Worm (Caenorhabditis elegans) whole organism, L1 larva: ENCODE measurements around the gene Y37H2A.1.

Experiments used
- F16B12.6 ChIP-seq: fragments of 150-350 bp; optimal IDR thresholded peaks from 2 replicates; lab custom pipeline; 2014; ENCODE audit warnings: missing biosample characterization, missing genetic modification characterization
- ama-1 ChIP-seq: fragments of 150-350 bp; optimal IDR thresholded peaks from 2 replicates; lab custom pipeline; 2014
- ceh-88 ChIP-seq: fragments of 200-800 bp; sonication (Bioruptor generic); IDR thresholded peaks from 2 replicates; pipeline ENCODE4 v1.3.6; 2022; ENCODE audit warnings: missing genetic modification characterization, missing compliant biosample characterization
- mdl-1 ChIP-seq, 2 experiments: fragments of 150-350 bp; optimal IDR thresholded peaks; 2 replicates each; lab custom pipeline; 2014 to 2017; ENCODE audit warnings: missing biosample characterization in 2 of 2, missing genetic modification characterization in 2 of 2, inconsistent platforms in 1 of 2
- mep-1 ChIP-seq: fragments of 150-350 bp; optimal IDR thresholded peaks from 2 replicates; lab custom pipeline; 2014; ENCODE audit warnings: missing biosample characterization, missing genetic modification characterization
- nhr-47 ChIP-seq: sonication (generic microtip); optimal IDR thresholded peaks from 2 replicates; lab custom pipeline; 2016; ENCODE audit warnings: mild to moderate bottlenecking, missing genetic modification characterization, moderate library complexity, missing compliant biosample characterization
- ztf-4 ChIP-seq: fragments of 150-350 bp; optimal IDR thresholded peaks from 2 replicates; lab custom pipeline; 2014; ENCODE audit warnings: missing biosample characterization, missing genetic modification characterization

DNA sequence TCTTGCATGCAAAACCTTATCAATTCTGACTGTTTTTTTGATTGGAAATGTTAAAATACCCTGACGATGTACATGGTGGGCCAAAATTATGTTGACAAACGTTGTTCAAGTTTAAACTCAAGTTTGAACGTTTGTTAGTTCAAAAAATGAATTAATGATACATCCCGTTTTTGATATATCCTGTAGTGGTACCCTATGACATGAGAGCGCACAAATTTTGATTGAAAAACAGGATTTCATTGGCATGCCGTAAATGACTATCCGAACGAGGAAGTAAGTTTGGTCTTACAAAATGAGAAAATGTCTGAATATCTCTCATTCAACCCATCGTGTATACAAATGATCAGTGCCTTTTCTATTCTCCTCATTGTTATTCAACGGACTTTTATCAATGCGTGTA is 33.1 kb downstream of the Y37H2A.1 start, which contains the start of gene Y37H2A.11:
- TF ChIP-seq ztf-4 (tag; lab: Kevin White, UChicago) (no peak), mdl-1 (tag; optimal IDR thresholded peaks at IDR 0.05; lab: Kevin White, UChicago) (no peak), ceh-88 (no peak), F16B12.6 (tag; lab: Kevin White, UChicago) (no peak), nhr-47 (tag; lab: Kevin White, UChicago) (no peak), ama-1 (lab: Kevin White, UChicago) (no peak), mep-1 (tag; lab: Kevin White, UChicago) (no peak)
